Worm (Caenorhabditis elegans): ENCODE results near the gene Y50D7A.1.

- TF ChIP-seq ztf-4 (tag; optimal IDR thresholded peaks at IDR 0.05) (no peak), unc-55 (GFP tag; optimal IDR thresholded peaks at IDR 0.05) (no peak), mdl-1 (tag; optimal IDR thresholded peaks at IDR 0.05) (no peak), lsy-2 (tag; optimal IDR thresholded peaks at IDR 0.05) (no peak), nhr-237 (tag; optimal IDR thresholded peaks at IDR 0.05) (no peak), nhr-12 (tag; optimal IDR thresholded peaks at IDR 0.05) (no peak), unc-39 (tag; optimal IDR thresholded peaks at IDR 0.05) (no peak), unc-62 (GFP tag; optimal IDR thresholded peaks at IDR 0.05) (no peak), lin-11 (tag; optimal IDR thresholded peaks at IDR 0.05) (no peak), ceh-16 (tag; optimal IDR thresholded peaks at IDR 0.05) (no peak)
Observed at ce11 chrIII:352992-353391, 60.6 kb downstream of the Y50D7A.1 start.

Data from whole organism, L2 larva.